Fruit fly (Drosophila melanogaster): ENCODE data around the gene Paip2.

Paip2 gene

dm6 chr3R:13015811-13016766 is 35.5 kb downstream of the Paip2 start (continued):
- TF ChIP-seq sug (tag; optimal IDR thresholded peaks at IDR 0.05) (peak; percentile 48), CG14441 (GFP tag; IDR thresholded peaks at IDR 0.05) (no peak), CG6175 (GFP tag; IDR thresholded peaks at IDR 0.05) (peak; percentile 86), lbe (GFP tag; optimal IDR thresholded peaks at IDR 0.05) (peak; percentile 57), nom (GFP tag; optimal IDR thresholded peaks at IDR 0.05) (peak; percentile 68), chinmo (GFP tag; IDR thresholded peaks at IDR 0.05; ENCODE audit: partially characterized antibody) (peak; percentile 64; the same call in 2 of the 4 replicates), fd3F (GFP tag; optimal IDR thresholded peaks at IDR 0.05) (no peak), trem (tag; optimal IDR thresholded peaks at IDR 0.05) (no peak), CG16815 (GFP tag; optimal IDR thresholded peaks at IDR 0.05) (no peak), bcd (GFP tag; optimal IDR thresholded peaks at IDR 0.05) (peak; percentile 0), Dip2 (GFP tag; IDR thresholded peaks at IDR 0.05) (no peak), Dll (GFP tag; IDR thresholded peaks at IDR 0.05; ENCODE audit: partially characterized antibody) (no peak), her (GFP tag; optimal IDR thresholded peaks at IDR 0.05) (no peak), CG4360 (GFP tag; IDR thresholded peaks at IDR 0.05) (no peak), CG4707 (GFP tag; optimal IDR thresholded peaks at IDR 0.05) (no peak), luna (GFP tag; optimal IDR thresholded peaks at IDR 0.05) (no peak), CG7556 (GFP tag; optimal IDR thresholded peaks at IDR 0.05) (peak; percentile 25), Med (GFP tag) (peak; percentile 82), HLH54F (GFP tag; optimal IDR thresholded peaks at IDR 0.05) (peak; percentile 5), CG10267 (tag; optimal IDR thresholded peaks at IDR 0.05) (no peak), CG31224 (GFP tag; IDR thresholded peaks at IDR 0.05) (peak; percentile 59), Trl (optimal IDR thresholded peaks at IDR 0.05) (no peak), Trl (GFP tag; optimal IDR thresholded peaks at IDR 0.05) (peak; percentile 12), Meics (GFP tag; optimal IDR thresholded peaks at IDR 0.05) (peak; percentile 5), dysf (GFP tag; IDR thresholded peaks at IDR 0.05) (peak; percentile 29; the same call in 1 of the 3 replicates), CG10565 (GFP tag; optimal IDR thresholded peaks at IDR 0.05) (no peak), corto (GFP tag; optimal IDR thresholded peaks at IDR 0.05) (peak; percentile 42), sqz (GFP tag; optimal IDR thresholded peaks at IDR 0.05) (peak; percentile 61), Oli (tag; optimal IDR thresholded peaks at IDR 0.05) (no peak), Doc2 (GFP tag; IDR thresholded peaks at IDR 0.05) (no peak), Sry-β (GFP tag; optimal IDR thresholded peaks at IDR 0.05) (peak; percentile 91), CG30403 (GFP tag; optimal IDR thresholded peaks at IDR 0.05) (peak; percentile 28), CG10959 (GFP tag; IDR thresholded peaks at IDR 0.05) (no peak), MTF-1 (GFP tag; optimal IDR thresholded peaks at IDR 0.05; ENCODE audit: borderline replicate concordance) (no peak), grau (tag; optimal IDR thresholded peaks at IDR 0.05) (peak; percentile 5), emc (GFP tag; optimal IDR thresholded peaks at IDR 0.05) (no peak), CG17361 (GFP tag; IDR thresholded peaks at IDR 0.05) (0 out of 3 replicates have a peak, but pooled peaks have one; percentile 12), Hmr (GFP tag; optimal IDR thresholded peaks at IDR 0.05) (peak; percentile 40), tin (GFP tag; optimal IDR thresholded peaks at IDR 0.05) (no peak), lilli (GFP tag; optimal IDR thresholded peaks at IDR 0.05) (peak; percentile 16), CG15073 (GFP tag; optimal IDR thresholded peaks at IDR 0.05) (no peak), ara (GFP tag; IDR thresholded peaks at IDR 0.05) (no peak), Pdp1 (GFP tag; optimal IDR thresholded peaks at IDR 0.05) (peak; percentile 16 to 46), CG12769 (tag; optimal IDR thresholded peaks at IDR 0.05) (peak; percentile 85), row (GFP tag; IDR thresholded peaks at IDR 0.05) (peak; percentile 73), shn (GFP tag; optimal IDR thresholded peaks at IDR 0.05) (peak; percentile 47), yki (optimal IDR thresholded peaks at IDR 0.05) (no peak), CG34376 (GFP tag; optimal IDR thresholded peaks at IDR 0.05) (peak; percentile 34), CG1233 (GFP tag; optimal IDR thresholded peaks at IDR 0.05) (peak; percentile 23)
